Worm (Caenorhabditis elegans) whole organism, mixed stage, embryonic: ENCODE results near the gene C24H10.4.

Experiments
- M03D4.4 ChIP-seq: sonication (generic microtip); optimal IDR thresholded peaks from 2 replicates; lab custom pipeline; 2017; ENCODE audit warnings: mild to moderate bottlenecking, missing genetic modification characterization, missing compliant biosample characterization
- bed-3 ChIP-seq: fragments of 200-800 bp; sonication (Bioruptor generic); optimal IDR thresholded peaks from 3 replicates; lab custom pipeline; 2018; ENCODE audit warnings: mild to moderate bottlenecking, missing genetic modification characterization, moderate library complexity, missing compliant biosample characterization
- blmp-1 ChIP-seq: fragments of 150-350 bp; optimal IDR thresholded peaks from 2 replicates; lab custom pipeline; 2014; ENCODE audit warnings: missing biosample characterization, missing genetic modification characterization
- ceh-39 ChIP-seq: fragments of 150-350 bp; optimal IDR thresholded peaks from 2 replicates; lab custom pipeline; 2014; ENCODE audit warnings: missing biosample characterization, missing genetic modification characterization
- ceh-43 ChIP-seq: fragments of 200-800 bp; sonication (Bioruptor generic); optimal IDR thresholded peaks from 2 replicates; lab custom pipeline; 2018; ENCODE audit warnings: mild to moderate bottlenecking, missing genetic modification characterization, moderate library complexity, missing compliant biosample characterization
- ceh-83 ChIP-seq: fragments of 200-800 bp; sonication (Bioruptor generic); optimal IDR thresholded peaks from 2 replicates; lab custom pipeline; 2018; ENCODE audit warnings: mild to moderate bottlenecking, missing genetic modification characterization, missing compliant biosample characterization
- ces-1 ChIP-seq: fragments of 150-350 bp; optimal IDR thresholded peaks from 2 replicates; lab custom pipeline; 2014; ENCODE audit warnings: missing biosample characterization, missing genetic modification reagents, missing genetic modification characterization
- cnd-1 ChIP-seq: fragments of 200-800 bp; sonication (Bioruptor generic); optimal IDR thresholded peaks from 2 replicates; lab custom pipeline; 2018; ENCODE audit warnings: mild to moderate bottlenecking, missing genetic modification characterization, missing compliant biosample characterization
- elt-1 ChIP-seq: sonication (generic microtip); optimal IDR thresholded peaks from 2 replicates; lab custom pipeline; 2017; ENCODE audit warnings: missing genetic modification characterization, mild to moderate bottlenecking, missing compliant biosample characterization, antibody characterized with exemption, moderate library complexity, borderline replicate concordance; ENCODE audit not compliant: insufficient read depth
- flh-1 ChIP-seq: fragments of 200-800 bp; sonication (Bioruptor generic); optimal IDR thresholded peaks from 2 replicates; lab custom pipeline; 2018; ENCODE audit warnings: mild to moderate bottlenecking, missing genetic modification characterization, moderate library complexity, missing compliant biosample characterization
- ham-2 ChIP-seq: fragments of 200-800 bp; sonication (Bioruptor generic); optimal IDR thresholded peaks from 2 replicates; lab custom pipeline; 2018; ENCODE audit warnings: mild to moderate bottlenecking, missing genetic modification characterization, missing compliant biosample characterization
- hlh-1 ChIP-seq: fragments of 150-350 bp; optimal IDR thresholded peaks from 2 replicates; lab custom pipeline; 2014; ENCODE audit warnings: missing biosample characterization, missing genetic modification reagents, missing genetic modification characterization
- lin-13 ChIP-seq: fragments of 150-350 bp; optimal IDR thresholded peaks from 2 replicates; lab custom pipeline; 2014; ENCODE audit warnings: missing biosample characterization, missing genetic modification characterization
- lin-32 ChIP-seq: fragments of 200-800 bp; sonication (Bioruptor generic); optimal IDR thresholded peaks from 2 replicates; lab custom pipeline; 2018; ENCODE audit warnings: mild to moderate bottlenecking, missing genetic modification characterization, missing compliant biosample characterization
- lsy-2 ChIP-seq: fragments of 150-350 bp; optimal IDR thresholded peaks from 2 replicates; lab custom pipeline; 2014; ENCODE audit warnings: missing biosample characterization, missing genetic modification characterization
- mab-5 ChIP-seq: fragments of 150-350 bp; optimal IDR thresholded peaks from 2 replicates; lab custom pipeline; 2014; ENCODE audit warnings: missing biosample characterization, missing genetic modification characterization
- mep-1 ChIP-seq: fragments of 150-350 bp; optimal IDR thresholded peaks from 2 replicates; lab custom pipeline; 2017; ENCODE audit warnings: missing biosample characterization, missing genetic modification reagents, missing genetic modification characterization, inconsistent platforms
- mls-2 ChIP-seq: sonication (generic microtip); optimal IDR thresholded peaks from 2 replicates; lab custom pipeline; 2016; ENCODE audit warnings: mild to moderate bottlenecking, missing genetic modification characterization, moderate library complexity, missing compliant biosample characterization
- nhr-2 ChIP-seq: fragments of 150-350 bp; optimal IDR thresholded peaks from 2 replicates; lab custom pipeline; 2014; ENCODE audit warnings: missing biosample characterization, missing genetic modification characterization
- nhr-237 ChIP-seq: fragments of 150-350 bp; optimal IDR thresholded peaks from 2 replicates; lab custom pipeline; 2014; ENCODE audit warnings: missing biosample characterization, missing genetic modification characterization
- nhr-28 ChIP-seq: fragments of 150-350 bp; optimal IDR thresholded peaks from 2 replicates; lab custom pipeline; 2014; ENCODE audit warnings: missing biosample characterization, missing genetic modification characterization
- pha-4 ChIP-seq: fragments of 150-350 bp; optimal IDR thresholded peaks from 2 replicates; lab custom pipeline; 2018; ENCODE audit warnings: missing biosample characterization, missing genetic modification reagents, missing genetic modification characterization
- sem-2 ChIP-seq: fragments of 200-800 bp; sonication (Bioruptor generic); optimal IDR thresholded peaks from 2 replicates; lab custom pipeline; 2018; ENCODE audit warnings: mild to moderate bottlenecking, missing genetic modification characterization, missing compliant biosample characterization
- snpc-4 ChIP-seq: fragments of 150-350 bp; optimal IDR thresholded peaks from 2 replicates; lab custom pipeline; 2014; ENCODE audit warnings: missing biosample characterization, missing genetic modification characterization
- sptf-1 ChIP-seq: sonication (generic microtip); optimal IDR thresholded peaks from 2 replicates; lab custom pipeline; 2017; ENCODE audit warnings: mild to moderate bottlenecking, missing genetic modification characterization, moderate library complexity, missing compliant biosample characterization
- tbx-8 ChIP-seq: fragments of 200-800 bp; sonication (Bioruptor generic); optimal IDR thresholded peaks from 2 replicates; lab custom pipeline; 2018; ENCODE audit warnings: mild to moderate bottlenecking, missing genetic modification characterization, moderate library complexity, missing compliant biosample characterization
- unc-120 ChIP-seq: sonication (generic microtip); optimal IDR thresholded peaks from 2 replicates; lab custom pipeline; 2017; ENCODE audit warnings: missing genetic modification characterization, missing compliant biosample characterization; ENCODE audit not compliant: poor library complexity, severe bottlenecking
- unc-62 ChIP-seq: fragments of 150-350 bp; optimal IDR thresholded peaks from 2 replicates; lab custom pipeline; 2014; ENCODE audit warnings: missing biosample characterization, missing genetic modification reagents, missing genetic modification characterization
- ztf-11 ChIP-seq: fragments of 150-350 bp; optimal IDR thresholded peaks from 2 replicates; lab custom pipeline; 2014; ENCODE audit warnings: missing biosample characterization, missing genetic modification characterization

Gene C24H10.4

ce11 chrX:5056199-5056598, 2.9 kb downstream of the C24H10.4 start:
- TF ChIP-seq M03D4.4 (tag; lab: Kevin White, UChicago) (peak; percentile 78), mls-2 (tag; lab: Kevin White, UChicago) (peak; percentile 90), ceh-83 (GFP tag; lab: Kevin White, UChicago) (peak; percentile 80), flh-1 (GFP tag; lab: Kevin White, UChicago) (peak; percentile 26), tbx-8 (GFP tag; lab: Kevin White, UChicago) (peak; percentile 81), lin-32 (GFP tag; lab: Kevin White, UChicago) (peak; percentile 73), sptf-1 (tag; lab: Kevin White, UChicago) (peak; percentile 89), ceh-43 (peak; percentile 64), sem-2 (GFP tag; lab: Kevin White, UChicago) (peak; percentile 31), bed-3 (GFP tag; lab: Kevin White, UChicago) (peak; percentile 68)

ce11 chrX:5043887-5044286, 15.2 kb downstream of the C24H10.4 start, which contains the start of gene Y64H9A.2:
Gene Y64H9A.2 (plus strand): TSS chrX:5043976.
- TF ChIP-seq ces-1 (GFP tag; lab: Kevin White, UChicago) (no peak), nhr-28 (tag; lab: Kevin White, UChicago) (no peak), hlh-1 (tag; lab: Kevin White, UChicago) (no peak), unc-120 (no peak), pha-4 (tag; lab: Kevin White, UChicago) (no peak)

- TF ChIP-seq lin-13 (tag; lab: Kevin White, UChicago) (no peak), ham-2 (GFP tag; lab: Kevin White, UChicago) (no peak), lsy-2 (no peak), blmp-1 (tag; lab: Kevin White, UChicago) (no peak), cnd-1 (tag; lab: Kevin White, UChicago) (no peak), mab-5 (no peak), ces-1 (GFP tag; lab: Kevin White, UChicago) (no peak), elt-1 (no peak), snpc-4 (no peak), unc-62 (GFP tag; lab: Kevin White, UChicago) (no peak), mep-1 (no peak), nhr-28 (tag; lab: Kevin White, UChicago) (no peak), ceh-39 (no peak), M03D4.4 (tag; lab: Kevin White, UChicago) (no peak), nhr-237 (no peak), ztf-11 (tag; lab: Kevin White, UChicago) (no peak), nhr-2 (tag; lab: Kevin White, UChicago) (no peak)
- TF ChIP-seq, all 35 proteins: peak for 0
Observed at ce11 chrX:5040038-5040437, 19.0 kb downstream of the C24H10.4 start.

- peak; percentile 88 for TF ChIP-seq hlh-1 (tag; lab: Kevin White, UChicago)
- TF ChIP-seq mls-2 (tag; lab: Kevin White, UChicago): no peak
- no peak for TF ChIP-seq blmp-1 (tag; lab: Kevin White, UChicago)
- TF ChIP-seq unc-62 (GFP tag; lab: Kevin White, UChicago): peak; percentile 87
Observed at ce11 chrX:5038812-5039211, 20.3 kb downstream of the C24H10.4 start.

- TF ChIP-seq pha-4 (tag; lab: Kevin White, UChicago): no peak
- no peak for TF ChIP-seq ztf-11 (tag; lab: Kevin White, UChicago)
Observed at ce11 chrX:5037673-5038072, 21.4 kb downstream of the C24H10.4 start, which contains the start of gene ZC449.5. Gene ZC449.5 (minus strand): TSS chrX:5037773.

ce11 chrX:5033868-5034267, 25.2 kb downstream of the C24H10.4 start, which contains the start of gene ZC449.4:
Gene ZC449.4 (minus strand): TSS chrX:5033968.
- TF ChIP-seq snpc-4 (no peak), lin-13 (tag; lab: Kevin White, UChicago) (no peak), ces-1 (GFP tag; lab: Kevin White, UChicago) (peak; percentile 20), M03D4.4 (tag; lab: Kevin White, UChicago) (no peak), unc-120 (no peak)
- TF ChIP-seq, all 35 proteins: peak for 1
